Worm (Caenorhabditis elegans) whole organism, young adult: ENCODE results near the gene C56E6.7.

ENCODE experiments used
- B0336.3 ChIP-seq: fragments of 200-800 bp; sonication (Bioruptor generic); IDR thresholded peaks from 2 replicates; pipeline ENCODE4 v1.3.6; 2022; ENCODE audit warnings: missing genetic modification characterization, missing compliant biosample characterization
- F23B12.7 ChIP-seq: sonication (generic microtip); optimal IDR thresholded peaks from 2 replicates; lab custom pipeline; 2017; ENCODE audit warnings: missing genetic modification characterization, mild to moderate bottlenecking, missing compliant biosample characterization, antibody characterized with exemption, moderate library complexity; ENCODE audit not compliant: insufficient read depth
- F33H1.4 ChIP-seq: fragments of 200-800 bp; sonication (Bioruptor generic); IDR thresholded peaks from 2 replicates; pipeline ENCODE4 v1.3.6; 2022; ENCODE audit warnings: missing genetic modification reagents, missing genetic modification characterization, missing compliant biosample characterization
- F37B4.10 ChIP-seq: fragments of 200-800 bp; sonication (Bioruptor generic); IDR thresholded peaks from 2 replicates; pipeline ENCODE4 v1.3.6; 2022; ENCODE audit warnings: missing genetic modification characterization, missing compliant biosample characterization
- F39B2.1 ChIP-seq: fragments of 200-800 bp; sonication (Bioruptor generic); IDR thresholded peaks from 2 replicates; pipeline ENCODE4 v1.3.6; 2022; ENCODE audit warnings: missing genetic modification reagents, missing genetic modification characterization, missing compliant biosample characterization
- F49E8.2 ChIP-seq: sonication (generic microtip); optimal IDR thresholded peaks from 3 replicates; lab custom pipeline; 2017; ENCODE audit warnings: missing genetic modification characterization, mild to moderate bottlenecking, missing compliant biosample characterization, antibody characterized with exemption, moderate library complexity; ENCODE audit not compliant: insufficient read depth
- F52B5.7 ChIP-seq: sonication (generic microtip); optimal IDR thresholded peaks from 2 replicates; lab custom pipeline; 2016; ENCODE audit warnings: mild to moderate bottlenecking, missing genetic modification characterization, missing compliant biosample characterization
- K12H6.12 ChIP-seq: fragments of 200-800 bp; sonication (Bioruptor generic); optimal IDR thresholded peaks from 2 replicates; lab custom pipeline; 2018; ENCODE audit warnings: mild to moderate bottlenecking, missing genetic modification characterization, missing compliant biosample characterization
- Y53F4B.3 ChIP-seq: fragments of 200-800 bp; sonication (Bioruptor generic); IDR thresholded peaks from 2 replicates; pipeline ENCODE4 v1.3.6; 2022; ENCODE audit warnings: missing genetic modification reagents, missing genetic modification characterization, missing compliant biosample characterization
- Y53G8AR.9 ChIP-seq: fragments of 200-800 bp; sonication (Bioruptor generic); conservative IDR thresholded peaks from 2 replicates; pipeline ENCODE4 v1.3.6; 2022; ENCODE audit warnings: missing genetic modification reagents, missing genetic modification characterization, missing compliant biosample characterization
- Y95B8A.8 ChIP-seq: fragments of 200-800 bp; sonication (Bioruptor generic); IDR thresholded peaks from 2 replicates; pipeline ENCODE4 v1.3.6; 2022; ENCODE audit warnings: missing genetic modification reagents, missing genetic modification characterization, missing compliant biosample characterization
- akir-1 ChIP-seq: fragments of 200-800 bp; sonication (Bioruptor generic); optimal IDR thresholded peaks from 2 replicates; lab custom pipeline; 2018; ENCODE audit warnings: mild to moderate bottlenecking, missing genetic modification characterization, moderate library complexity, missing compliant biosample characterization
- ama-1 ChIP-seq, 3 experiments: fragments of 150-350 bp in 1 of 3; sonication (generic microtip) in 2 of 3; optimal IDR thresholded peaks; 2 replicates each; lab custom pipeline; 2014 to 2018; ENCODE audit warnings: missing biosample characterization in 2 of 3, missing genetic modification characterization in 2 of 3, missing genetic modification reagents in 2 of 3
- attf-5 ChIP-seq: fragments of 200-800 bp; sonication (Bioruptor generic); optimal IDR thresholded peaks from 2 replicates; lab custom pipeline; 2018; ENCODE audit warnings: mild to moderate bottlenecking, missing genetic modification characterization, missing compliant biosample characterization
- cebp-2 ChIP-seq: fragments of 200-800 bp; sonication (Bioruptor generic); IDR thresholded peaks from 2 replicates; pipeline ENCODE4 v1.3.6; 2022; ENCODE audit warnings: missing genetic modification characterization, missing compliant biosample characterization
- ceh-100 ChIP-seq: fragments of 200-800 bp; sonication (Bioruptor generic); IDR thresholded peaks from 2 replicates; pipeline ENCODE4 v1.3.6; 2022; ENCODE audit warnings: missing genetic modification reagents, missing genetic modification characterization, missing compliant biosample characterization
- ceh-27 ChIP-seq: fragments of 200-800 bp; sonication (Bioruptor generic); optimal IDR thresholded peaks from 2 replicates; lab custom pipeline; 2018; ENCODE audit warnings: mild to moderate bottlenecking, missing genetic modification characterization, moderate library complexity, missing compliant biosample characterization
- ceh-91 ChIP-seq: fragments of 200-800 bp; sonication (Bioruptor generic); IDR thresholded peaks from 2 replicates; pipeline ENCODE4 v1.3.6; 2022; ENCODE audit warnings: missing genetic modification reagents, missing genetic modification characterization, missing compliant biosample characterization
- dpl-1 ChIP-seq: fragments of 150-350 bp; optimal IDR thresholded peaks from 2 replicates; lab custom pipeline; 2014; ENCODE audit warnings: missing biosample characterization, missing genetic modification reagents, missing genetic modification characterization
- egl-18 ChIP-seq: fragments of 200-800 bp; sonication (Bioruptor generic); IDR thresholded peaks from 2 replicates; pipeline ENCODE4 v1.3.6; 2022; ENCODE audit warnings: missing genetic modification reagents, missing genetic modification characterization, missing compliant biosample characterization
- hlh-12 ChIP-seq: sonication (generic microtip); optimal IDR thresholded peaks from 2 replicates; lab custom pipeline; 2016; ENCODE audit warnings: missing genetic modification characterization, missing compliant biosample characterization
- hlh-26 ChIP-seq: fragments of 200-800 bp; sonication (Bioruptor generic); conservative IDR thresholded peaks from 2 replicates; pipeline ENCODE4 v1.3.6; 2022; ENCODE audit warnings: missing genetic modification reagents, missing genetic modification characterization, missing compliant biosample characterization
- hmg-1.2 ChIP-seq: fragments of 200-800 bp; sonication (Bioruptor generic); IDR thresholded peaks from 2 replicates; pipeline ENCODE4 v1.3.6; 2022; ENCODE audit warnings: missing genetic modification reagents, missing genetic modification characterization, missing compliant biosample characterization
- hmg-20 ChIP-seq: fragments of 200-800 bp; sonication (Bioruptor generic); IDR thresholded peaks from 2 replicates; pipeline ENCODE4 v1.3.6; 2022; ENCODE audit warnings: missing genetic modification reagents, missing genetic modification characterization, missing compliant biosample characterization
- hrde-1 ChIP-seq: sonication (generic microtip); optimal IDR thresholded peaks from 2 replicates; lab custom pipeline; 2016; ENCODE audit warnings: missing genetic modification characterization, mild to moderate bottlenecking, missing compliant biosample characterization, moderate library complexity, missing genotype, missing genetic modification reagents, borderline replicate concordance
- let-526 ChIP-seq: fragments of 200-800 bp; sonication (Bioruptor generic); IDR thresholded peaks from 2 replicates; pipeline ENCODE4 v1.3.6; 2022; ENCODE audit warnings: missing genetic modification reagents, missing genetic modification characterization, missing compliant biosample characterization
- let-607 ChIP-seq, 2 experiments: fragments of 200-800 bp in 1 of 2; sonication (Bioruptor generic) in 1 of 2; sonication (generic microtip) in 1 of 2; optimal IDR thresholded peaks; 2 replicates each; lab custom pipeline; 2016 to 2018; ENCODE audit warnings: mild to moderate bottlenecking in 2 of 2, missing compliant biosample characterization in 2 of 2, missing genetic modification characterization in 2 of 2, moderate library complexity in 2 of 2, missing genotype in 1 of 2
- lin-35 ChIP-seq, 3 experiments: fragments of 150-350 bp in 2 of 3; sonication (generic microtip) in 1 of 3; optimal IDR thresholded peaks; 2 replicates each; lab custom pipeline; 2014 to 2018; ENCODE audit warnings: missing biosample characterization in 3 of 3, missing genetic modification characterization in 3 of 3, missing genetic modification reagents in 3 of 3
- lin-54 ChIP-seq: fragments of 200-800 bp; sonication (Bioruptor generic); optimal IDR thresholded peaks from 2 replicates; lab custom pipeline; 2018; ENCODE audit warnings: mild to moderate bottlenecking, missing genetic modification characterization, missing compliant biosample characterization
- lsl-1 ChIP-seq: fragments of 200-800 bp; sonication (Bioruptor generic); optimal IDR thresholded peaks from 2 replicates; lab custom pipeline; 2018; ENCODE audit warnings: mild to moderate bottlenecking, missing genetic modification characterization, moderate library complexity, missing compliant biosample characterization
- madf-6 ChIP-seq: fragments of 200-800 bp; sonication (Bioruptor generic); IDR thresholded peaks from 2 replicates; pipeline ENCODE4 v1.3.6; 2022; ENCODE audit warnings: missing genetic modification reagents, missing genetic modification characterization, missing compliant biosample characterization
- madf-8 ChIP-seq: fragments of 200-800 bp; sonication (Bioruptor generic); conservative IDR thresholded peaks from 2 replicates; pipeline ENCODE4 v1.3.6; 2022; ENCODE audit warnings: missing genetic modification reagents, missing genetic modification characterization, missing compliant biosample characterization
- mcd-1 ChIP-seq: fragments of 200-800 bp; sonication (Bioruptor generic); IDR thresholded peaks from 2 replicates; pipeline ENCODE4 v1.3.6; 2022; ENCODE audit warnings: missing genetic modification reagents, missing genetic modification characterization, missing compliant biosample characterization
- nhr-80 ChIP-seq: sonication (generic microtip); optimal IDR thresholded peaks from 2 replicates; lab custom pipeline; 2016; ENCODE audit warnings: missing genetic modification characterization, missing compliant biosample characterization
- nhr-90 ChIP-seq: sonication (generic microtip); optimal IDR thresholded peaks from 2 replicates; lab custom pipeline; 2016; ENCODE audit warnings: missing genotype, mild to moderate bottlenecking, missing genetic modification characterization, missing compliant biosample characterization
- pha-4 ChIP-seq: fragments of 150-350 bp; sonication (generic microtip); optimal IDR thresholded peaks from 2 replicates; lab custom pipeline; 2014; ENCODE audit warnings: missing biosample characterization, missing genetic modification reagents, missing genetic modification characterization
- rcor-1 ChIP-seq: fragments of 200-800 bp; sonication (Bioruptor generic); IDR thresholded peaks from 2 replicates; pipeline ENCODE4 v1.3.6; 2022; ENCODE audit warnings: missing genetic modification reagents, missing genetic modification characterization, missing compliant biosample characterization
- repo-1 ChIP-seq: sonication (generic microtip); optimal IDR thresholded peaks from 2 replicates; lab custom pipeline; 2017; ENCODE audit warnings: mild to moderate bottlenecking, missing genetic modification characterization, missing compliant biosample characterization
- snpc-3.4 ChIP-seq: sonication (generic microtip); optimal IDR thresholded peaks from 2 replicates; lab custom pipeline; 2017; ENCODE audit warnings: missing genetic modification characterization, mild to moderate bottlenecking, missing compliant biosample characterization, antibody characterized with exemption, moderate library complexity, missing genotype, missing genetic modification reagents
- tbp1 ChIP-seq: fragments of 200-800 bp; sonication (Bioruptor generic); optimal IDR thresholded peaks from 2 replicates; lab custom pipeline; 2018; ENCODE audit warnings: mild to moderate bottlenecking, missing genetic modification characterization, missing compliant biosample characterization
- tbx-9 ChIP-seq: sonication (generic microtip); optimal IDR thresholded peaks from 2 replicates; lab custom pipeline; 2016; ENCODE audit warnings: borderline replicate concordance, missing genetic modification characterization, inconsistent platforms, missing compliant biosample characterization
- tlf-1 ChIP-seq: fragments of 200-800 bp; sonication (Bioruptor generic); optimal IDR thresholded peaks from 2 replicates; lab custom pipeline; 2018; ENCODE audit warnings: mild to moderate bottlenecking, missing genetic modification characterization, missing compliant biosample characterization
- unc-130 ChIP-seq: sonication (generic microtip); optimal IDR thresholded peaks from 2 replicates; lab custom pipeline; 2016; ENCODE audit warnings: missing genetic modification reagents, missing genetic modification characterization, missing compliant biosample characterization
- unc-62 ChIP-seq: fragments of 150-350 bp; optimal IDR thresholded peaks from 2 replicates; lab custom pipeline; 2014; ENCODE audit warnings: missing biosample characterization, missing genetic modification reagents, missing genetic modification characterization
- xnd-1 ChIP-seq: sonication (generic microtip); optimal IDR thresholded peaks from 2 replicates; lab custom pipeline; 2016; ENCODE audit warnings: missing genotype, missing genetic modification reagents, missing genetic modification characterization, missing compliant biosample characterization
- ztf-18 ChIP-seq: sonication (generic microtip); optimal IDR thresholded peaks from 2 replicates; lab custom pipeline; 2016; ENCODE audit warnings: missing genotype, mild to moderate bottlenecking, missing genetic modification characterization, missing compliant biosample characterization
- ztf-22 ChIP-seq: fragments of 200-800 bp; sonication (Bioruptor generic); optimal IDR thresholded peaks from 2 replicates; lab custom pipeline; 2018; ENCODE audit warnings: mild to moderate bottlenecking, missing genetic modification characterization, moderate library complexity, missing compliant biosample characterization
- ztf-26 ChIP-seq: sonication (generic microtip); optimal IDR thresholded peaks from 2 replicates; lab custom pipeline; 2017; ENCODE audit warnings: missing genetic modification characterization, missing compliant biosample characterization

Gene C56E6.7

ce11 chrII:6519703-6520102, 3.3 kb downstream of the C56E6.7 start:
- TF ChIP-seq ztf-18 (no peak), F49E8.2 (tag; lab: Kevin White, UChicago) (peak; percentile 18), let-526 (GFP tag; lab: Robert Waterston, UW) (no peak), hlh-12 (no peak), F33H1.4 (GFP tag; lab: Robert Waterston, UW) (peak; percentile 52; the same call in 1 of the 2 replicates), ama-1 (optimal IDR thresholded peaks at IDR 0.05; lab: Kevin White, UChicago) (no peak), ama-1 (GFP tag; optimal IDR thresholded peaks at IDR 0.05; lab: Kevin White, UChicago) (no peak), lin-35 (GFP tag; optimal IDR thresholded peaks at IDR 0.05; lab: Kevin White, UChicago) (peak in 1 of 3 experiments; percentile 67), tbp1 (no peak), tlf-1 (GFP tag; lab: Kevin White, UChicago) (no peak), mcd-1 (peak; percentile 58; the same call in 1 of the 2 replicates), hrde-1 (tag; lab: Kevin White, UChicago) (no peak), Y53F4B.3 (GFP tag; lab: Robert Waterston, UW) (no peak), ztf-22 (GFP tag; lab: Kevin White, UChicago) (no peak), madf-6 (GFP tag; lab: Robert Waterston, UW) (peak; percentile 90), akir-1 (GFP tag; lab: Kevin White, UChicago) (no peak), F37B4.10 (no peak), rcor-1 (GFP tag; lab: Robert Waterston, UW) (peak; percentile 40; the same call in 1 of the 2 replicates), nhr-90 (tag; lab: Kevin White, UChicago) (no peak), hmg-20 (GFP tag; lab: Robert Waterston, UW) (no peak), cebp-2 (GFP tag; lab: Robert Waterston, UW) (no peak), F39B2.1 (GFP tag; lab: Robert Waterston, UW) (no peak), Y53G8AR.9 (no peak), nhr-80 (tag; lab: Kevin White, UChicago) (no peak), dpl-1 (GFP tag; lab: Kevin White, UChicago) (peak; percentile 78), ztf-26 (no peak), attf-5 (no peak), lsl-1 (GFP tag; lab: Kevin White, UChicago) (peak; percentile 82), lin-54 (GFP tag; lab: Kevin White, UChicago) (peak; percentile 39), hmg-1.2 (GFP tag; lab: Robert Waterston, UW) (peak; percentile 23; the same call in 1 of the 2 replicates), madf-8 (GFP tag; lab: Robert Waterston, UW) (peak; percentile 85), unc-62 (GFP tag; lab: Kevin White, UChicago) (no peak), ceh-91 (GFP tag; lab: Robert Waterston, UW) (peak; percentile 77), pha-4 (tag; lab: Kevin White, UChicago) (no peak), hlh-26 (GFP tag; lab: Robert Waterston, UW) (no peak), tbx-9 (tag; lab: Kevin White, UChicago) (no peak), B0336.3 (GFP tag; lab: Robert Waterston, UW) (no peak), F52B5.7 (tag; lab: Kevin White, UChicago) (no peak), unc-130 (GFP tag; lab: Kevin White, UChicago) (peak; percentile 77), ceh-27 (no peak), Y95B8A.8 (GFP tag; lab: Robert Waterston, UW) (no peak), xnd-1 (tag; lab: Kevin White, UChicago) (peak; percentile 61), F23B12.7 (tag; lab: Kevin White, UChicago) (no peak), snpc-3.4 (tag; lab: Kevin White, UChicago) (peak; percentile 79), let-607 (tag; optimal IDR thresholded peaks at IDR 0.05; lab: Kevin White, UChicago) (no peak), egl-18 (GFP tag; lab: Robert Waterston, UW) (no peak), repo-1 (tag; lab: Kevin White, UChicago) (no peak), K12H6.12 (tag; lab: Kevin White, UChicago) (no peak), ceh-100 (GFP tag; lab: Robert Waterston, UW) (0 out of 2 replicates have a peak, but pooled peaks have one; percentile 28)
